Worm (Caenorhabditis elegans): ENCODE results near the gene ogr-2.

DNA sequence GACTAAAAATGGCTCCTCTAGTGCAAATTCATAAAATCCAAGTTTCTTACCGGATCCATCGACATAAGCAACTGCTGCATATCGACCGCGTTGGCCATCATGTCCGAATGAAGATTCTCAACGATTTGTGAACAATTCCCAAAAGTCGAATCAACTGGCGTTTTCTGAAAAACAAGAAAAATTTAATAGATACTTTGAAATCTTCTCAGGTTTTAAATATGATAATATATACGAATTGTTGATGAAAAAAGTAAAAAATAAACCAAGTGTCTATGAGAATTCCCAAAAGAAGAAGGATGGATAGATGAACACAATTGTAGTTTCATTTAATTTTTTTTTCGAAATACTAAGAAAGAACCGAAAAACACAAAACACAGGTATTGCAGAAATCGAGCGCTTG is 26.9 kb downstream of the ogr-2 start, which contains the start of gene die-1:
- TF ChIP-seq nhr-237 (tag; optimal IDR thresholded peaks at IDR 0.05), result no peak
- no peak for TF ChIP-seq unc-62 (GFP tag; optimal IDR thresholded peaks at IDR 0.05 in 1 of 2)
- no peak for TF ChIP-seq unc-62 (tag; optimal IDR thresholded peaks at IDR 0.05)
- TF ChIP-seq ama-1 (optimal IDR thresholded peaks at IDR 0.05), result no peak
- TF ChIP-seq ces-1 (GFP tag; optimal IDR thresholded peaks at IDR 0.05), result no peak
- no peak for TF ChIP-seq pqm-1 (tag; optimal IDR thresholded peaks at IDR 0.05)
